Fruit fly (Drosophila melanogaster) whole organism: Measurements from ENCODE around the gene CG4907.

ENCODE experiments used
- CG8478 ChIP-seq: fragments of >200 bp; optimal IDR thresholded peaks from 2 replicates; lab custom pipeline; 2018; ENCODE audit warnings: inconsistent platforms
- Dll ChIP-seq: fragments of >200 bp; optimal IDR thresholded peaks from 2 replicates; lab custom pipeline; 2017
- EcR ChIP-seq, 2 experiments: fragments of >200 bp; optimal IDR thresholded peaks; 2 replicates each; lab custom pipeline; 2017; ENCODE audit warnings: missing biosample characterization in 2 of 2, missing genetic modification characterization in 2 of 2, missing genetic modification reagents in 2 of 2
- pan ChIP-seq: fragments of >200 bp; optimal IDR thresholded peaks from 2 replicates; lab custom pipeline; 2017
- psq ChIP-seq: fragments of >200 bp; optimal IDR thresholded peaks from 2 replicates; lab custom pipeline; 2017
- usp ChIP-seq: fragments of >200 bp; optimal IDR thresholded peaks from 2 replicates; lab custom pipeline; 2017; ENCODE audit warnings: missing biosample characterization, missing genetic modification characterization, mixed read lengths

The CG4907 gene

dm6 chr3R:22684948-22685253 is 25.7 kb downstream of the CG4907 start:
- TF ChIP-seq psq (no peak), CG8478 (lab: Kevin White, UChicago) (no peak), pan (lab: Kevin White, UChicago) (no peak), Dll (lab: Kevin White, UChicago) (no peak), EcR (GFP tag; optimal IDR thresholded peaks at IDR 0.05; lab: Kevin White, UChicago) (no peak), usp (no peak)

dm6 chr3R:22684044-22684947 is 26.3 kb downstream of the CG4907 start:
- TF ChIP-seq Dll (lab: Kevin White, UChicago) = no peak
- TF ChIP-seq usp = no peak

DNA sequence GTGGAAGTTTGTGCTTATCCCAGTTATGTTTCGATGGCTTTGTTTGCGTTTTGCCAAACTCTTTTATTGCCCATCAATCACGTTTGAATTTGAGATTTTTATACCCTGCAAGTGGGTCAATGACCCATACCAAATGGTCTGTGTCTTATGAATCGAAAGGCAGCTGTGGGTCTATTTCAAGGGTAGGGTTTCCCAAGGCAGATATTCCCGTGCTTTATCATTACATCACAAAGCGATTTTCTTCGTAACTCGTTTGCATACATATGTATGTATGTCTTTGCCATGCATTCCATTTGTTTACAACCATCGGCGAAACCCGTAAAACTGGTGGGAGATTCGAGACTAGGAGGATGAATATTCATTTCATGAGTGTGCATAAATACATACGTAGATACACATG is 35.1 kb downstream of the CG4907 start:
- TF ChIP-seq CG8478 (lab: Kevin White, UChicago) (no peak), Dll (lab: Kevin White, UChicago) (no peak), pan (lab: Kevin White, UChicago) (no peak), EcR (GFP tag; optimal IDR thresholded peaks at IDR 0.05; lab: Kevin White, UChicago) (no peak), psq (no peak), usp (no peak)

DNA sequence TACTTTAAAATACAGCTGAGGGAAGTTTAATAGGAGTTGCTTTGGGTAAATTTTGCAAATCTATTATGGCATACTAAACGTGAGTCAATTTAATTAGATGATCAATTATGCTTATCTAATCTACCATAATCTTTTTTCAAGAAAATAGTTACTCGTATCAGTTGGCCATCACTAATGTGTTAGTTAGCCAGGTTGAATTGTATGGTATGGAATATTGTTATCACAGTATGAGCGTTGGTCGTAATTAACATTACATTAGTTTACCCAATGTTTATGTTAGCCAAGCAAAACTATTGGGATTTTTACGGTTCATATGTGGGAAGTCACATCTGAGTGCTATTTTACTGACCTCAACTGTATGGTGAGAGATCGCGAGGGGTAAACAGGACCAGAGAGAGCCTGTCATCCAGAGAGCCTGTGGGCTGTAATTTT is 37.0 kb downstream of the CG4907 start:
- TF ChIP-seq usp (no peak), pan (lab: Kevin White, UChicago) (no peak), Dll (lab: Kevin White, UChicago) (no peak)

dm6 chr3R:22672695-22673346 is 37.7 kb downstream of the CG4907 start:
- TF ChIP-seq Dll (lab: Kevin White, UChicago) = no peak
- TF ChIP-seq pan (lab: Kevin White, UChicago) = no peak
- TF ChIP-seq EcR (GFP tag; optimal IDR thresholded peaks at IDR 0.05; lab: Kevin White, UChicago) = no peak
- no peak for TF ChIP-seq psq
- TF ChIP-seq usp = no peak
- no peak for TF ChIP-seq CG8478 (lab: Kevin White, UChicago)

DNA sequence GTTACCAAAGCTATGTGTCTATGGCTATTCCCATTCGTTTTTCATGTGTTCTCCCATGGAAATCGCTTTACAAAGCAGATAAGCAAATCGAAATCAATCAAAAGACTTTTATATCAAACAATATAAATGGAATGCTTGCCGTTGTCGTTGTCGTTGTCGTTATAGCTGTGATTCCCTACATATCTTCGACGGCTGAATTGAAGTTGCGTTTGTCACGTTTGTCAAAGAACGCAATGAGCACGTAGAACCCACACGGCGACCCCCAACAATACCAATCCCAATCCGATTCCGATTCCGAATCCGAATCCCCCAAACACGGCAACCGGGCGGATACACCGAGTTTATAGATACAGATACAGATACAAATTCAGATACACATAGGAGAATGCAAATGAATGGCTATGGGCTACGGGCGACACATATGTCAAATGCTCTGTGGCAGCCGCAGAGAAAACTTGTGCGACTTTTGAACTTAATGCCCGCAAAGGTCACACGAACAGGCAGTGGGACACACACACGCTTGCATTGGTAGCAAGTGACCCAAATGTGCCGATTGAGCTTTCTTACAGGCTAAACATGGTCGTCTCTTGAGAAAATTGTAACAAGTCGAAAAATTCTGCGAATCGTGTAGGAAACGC is 40.7 kb downstream of the CG4907 start:
- TF ChIP-seq usp = no peak
- no peak for TF ChIP-seq pan (lab: Kevin White, UChicago)
- no peak for TF ChIP-seq psq
- no peak for TF ChIP-seq Dll (lab: Kevin White, UChicago)
- no peak for TF ChIP-seq EcR (GFP tag; optimal IDR thresholded peaks at IDR 0.05; lab: Kevin White, UChicago)
- TF ChIP-seq CG8478 (lab: Kevin White, UChicago) = no peak

dm6 chr3R:22669121-22669520 is 41.4 kb downstream of the CG4907 start:
- TF ChIP-seq CG8478 (lab: Kevin White, UChicago) (no peak), usp (no peak), EcR (GFP tag; optimal IDR thresholded peaks at IDR 0.05; lab: Kevin White, UChicago) (no peak), pan (lab: Kevin White, UChicago) (no peak), Dll (lab: Kevin White, UChicago) (no peak), psq (no peak)

DNA sequence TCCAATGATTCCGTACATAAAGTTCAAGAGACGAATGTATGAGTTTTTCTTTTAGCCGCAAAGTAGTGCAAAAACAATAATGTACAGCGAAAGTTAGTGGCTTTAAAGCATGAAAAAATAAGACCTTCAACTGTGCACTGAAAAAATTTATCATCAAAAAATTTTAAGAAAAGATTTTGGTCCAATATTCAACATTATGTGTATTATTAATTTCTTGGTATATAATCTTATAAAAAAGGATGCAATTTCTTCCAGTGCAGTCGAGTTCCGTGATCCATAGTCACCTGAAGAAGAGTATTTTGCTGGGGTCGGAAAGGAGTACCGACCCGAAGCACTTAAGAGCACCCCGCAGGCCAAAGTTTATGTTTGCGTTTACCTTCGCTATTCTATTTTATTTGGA is 41.9 kb downstream of the CG4907 start:
- TF ChIP-seq CG8478 (lab: Kevin White, UChicago) (no peak), Dll (lab: Kevin White, UChicago) (no peak), usp (no peak), psq (no peak), pan (lab: Kevin White, UChicago) (no peak), EcR (GFP tag; optimal IDR thresholded peaks at IDR 0.05; lab: Kevin White, UChicago) (no peak)

DNA sequence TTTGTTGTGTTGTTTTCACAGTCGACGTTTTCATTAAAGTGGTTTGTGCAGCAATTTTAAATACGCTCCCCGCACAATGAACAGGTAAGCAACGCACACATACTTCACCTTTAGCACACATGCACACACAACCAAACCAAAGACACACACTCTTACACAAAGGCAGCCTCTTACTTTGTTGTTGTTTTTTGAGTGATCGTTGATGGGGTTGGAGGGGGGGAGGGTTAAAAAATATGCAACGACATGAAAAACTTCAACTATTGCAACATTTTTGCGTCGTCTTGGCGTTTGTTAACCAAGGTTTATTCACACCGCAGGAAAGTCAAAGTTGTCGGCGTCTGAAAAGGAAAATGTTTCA is 42.6 kb downstream of the CG4907 start:
- TF ChIP-seq CG8478 (lab: Kevin White, UChicago) (no peak), pan (lab: Kevin White, UChicago) (no peak)

- TF ChIP-seq CG8478 (lab: Kevin White, UChicago) (no peak), psq (no peak), Dll (lab: Kevin White, UChicago) (no peak), pan (lab: Kevin White, UChicago) (no peak), EcR (GFP tag; optimal IDR thresholded peaks at IDR 0.05; lab: Kevin White, UChicago) (no peak), usp (no peak)
Observed at dm6 chr3R:22667284-22667958, 43.1 kb downstream of the CG4907 start.

DNA sequence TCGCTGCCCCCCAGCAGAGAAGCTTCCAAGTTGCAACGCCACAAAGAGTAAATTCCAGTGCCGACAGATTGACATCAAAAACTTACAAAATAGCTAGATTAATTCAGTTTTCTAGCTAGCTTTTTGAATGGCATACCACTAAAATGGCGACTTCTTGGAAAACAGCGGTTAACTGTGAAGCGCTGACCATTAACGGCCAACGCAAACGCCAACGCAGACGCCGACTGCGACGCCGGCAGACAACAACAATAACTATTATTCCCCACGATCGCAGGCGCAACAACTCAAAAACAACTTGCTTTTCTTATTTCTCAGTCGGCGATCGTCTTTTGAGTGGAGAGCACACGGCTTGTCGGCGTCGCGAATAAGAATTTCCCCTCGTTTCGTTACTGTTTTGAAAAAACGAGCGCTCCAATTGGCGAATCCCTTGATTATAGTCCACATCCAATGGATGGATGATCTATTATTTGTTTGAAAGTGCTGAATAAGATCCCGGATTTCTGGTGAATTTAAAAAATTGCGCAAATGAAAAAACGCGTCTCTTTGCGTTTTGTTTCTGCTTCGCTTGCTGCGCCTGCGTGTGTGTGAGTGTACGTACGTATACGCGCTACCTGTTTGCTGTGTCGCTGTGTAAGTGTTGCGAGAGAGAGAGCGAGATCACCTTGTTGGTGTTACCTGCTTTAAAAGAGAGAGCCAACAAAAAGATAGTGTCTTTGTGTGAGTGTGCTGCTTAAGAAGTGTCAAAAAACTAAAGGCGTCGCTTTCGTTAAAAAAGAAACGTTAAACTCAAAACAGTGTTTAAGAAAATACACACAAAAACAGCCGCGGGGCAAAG is 43.9 kb downstream of the CG4907 start:
- TF ChIP-seq CG8478 (lab: Kevin White, UChicago) (no peak), psq (no peak), Dll (lab: Kevin White, UChicago) (no peak), usp (no peak), EcR (GFP tag; optimal IDR thresholded peaks at IDR 0.05; lab: Kevin White, UChicago) (no peak), pan (lab: Kevin White, UChicago) (no peak)
